Worm (Caenorhabditis elegans) whole organism, dauer: ENCODE results near the gene mel-32.

ENCODE experiments used
- unc-62 ChIP-seq: sonication (generic microtip); optimal IDR thresholded peaks from 2 replicates; lab custom pipeline; 2017; ENCODE audit warnings: missing biosample characterization, missing genetic modification reagents, missing genetic modification characterization

Gene mel-32

ce11 chrIII:6442305-6443125 lies at the start of gene mel-32:
Gene mel-32, minus strand, starts transcription at chrIII:6443000.
- no peak for TF ChIP-seq unc-62 (GFP tag; lab: Kevin White, UChicago)

ce11 chrIII:6490989-6491388 lies 48.2 kb upstream of the mel-32 start:
- TF ChIP-seq unc-62 (GFP tag; lab: Kevin White, UChicago), result no peak

ce11 chrIII:6489493-6489892 lies 46.7 kb upstream of the mel-32 start, which contains the start of gene rpt-3:
Gene rpt-3, plus strand, starts transcription at chrIII:6489793.
- no peak for TF ChIP-seq unc-62 (GFP tag; lab: Kevin White, UChicago)

ce11 chrIII:6488916-6489315 lies 46.1 kb upstream of the mel-32 start:
- TF ChIP-seq unc-62 (GFP tag; lab: Kevin White, UChicago), result no peak

ce11 chrIII:6482918-6483317 lies 40.1 kb upstream of the mel-32 start, which contains the start of gene chtb-2:
Gene chtb-2, plus strand, starts transcription at chrIII:6483218.
- no peak for TF ChIP-seq unc-62 (GFP tag; lab: Kevin White, UChicago)

ce11 chrIII:6479439-6479838 lies 36.6 kb upstream of the mel-32 start:
- TF ChIP-seq unc-62 (GFP tag; lab: Kevin White, UChicago), result no peak

ce11 chrIII:6478256-6479004 lies 35.6 kb upstream of the mel-32 start, which contains the start of gene zip-8:
Gene zip-8, plus strand, starts transcription at chrIII:6478955.
- TF ChIP-seq unc-62 (GFP tag; lab: Kevin White, UChicago), result no peak

- TF ChIP-seq unc-62 (GFP tag; lab: Kevin White, UChicago), result no peak
Measured at ce11 chrIII:6476380-6476779, 33.6 kb upstream of the mel-32 start.

- no peak for TF ChIP-seq unc-62 (GFP tag; lab: Kevin White, UChicago)
Measured at ce11 chrIII:6471451-6471850, 28.7 kb upstream of the mel-32 start, which contains the start of gene wht-6. Gene wht-6, plus strand, starts transcription at chrIII:6471751.

ce11 chrIII:6467005-6467404 lies 24.2 kb upstream of the mel-32 start, which contains the start of gene T26A5.2:
Gene T26A5.2, plus strand, starts transcription at chrIII:6467305.
- no peak for TF ChIP-seq unc-62 (GFP tag; lab: Kevin White, UChicago)

ce11 chrIII:6464913-6465312 lies 22.1 kb upstream of the mel-32 start, which contains the start of gene nduf-2.2:
Gene nduf-2.2, plus strand, starts transcription at chrIII:6465222.
- no peak for TF ChIP-seq unc-62 (GFP tag; lab: Kevin White, UChicago)

ce11 chrIII:6464113-6464571 lies 21.3 kb upstream of the mel-32 start:
- no peak for TF ChIP-seq unc-62 (GFP tag; lab: Kevin White, UChicago)

- no peak for TF ChIP-seq unc-62 (GFP tag; lab: Kevin White, UChicago)
Measured at ce11 chrIII:6463679-6464078, 20.9 kb upstream of the mel-32 start, which contains the start of gene dlc-1. Gene dlc-1, minus strand, starts transcription at chrIII:6463779.

ce11 chrIII:6462610-6463009 lies 19.8 kb upstream of the mel-32 start, which contains the start of gene T26A5.8:
Gene T26A5.8, minus strand, starts transcription at chrIII:6462856.
- TF ChIP-seq unc-62 (GFP tag; lab: Kevin White, UChicago), result no peak

ce11 chrIII:6459820-6460219 lies 17.0 kb upstream of the mel-32 start, which contains the start of gene algn-1:
Gene algn-1, plus strand, starts transcription at chrIII:6460120.
- TF ChIP-seq unc-62 (GFP tag; lab: Kevin White, UChicago), result no peak

ce11 chrIII:6454183-6454582 lies 11.4 kb upstream of the mel-32 start, which contains the start of gene jhdm-1:
Gene jhdm-1, plus strand, starts transcription at chrIII:6454483.
- TF ChIP-seq unc-62 (GFP tag; lab: Kevin White, UChicago), result no peak
